Fruit fly (Drosophila melanogaster) whole organism, wandering third instar larva: Measurements from ENCODE around the gene CG33116.

Source experiments
- Abd-B ChIP-seq: fragments of >200 bp; optimal IDR thresholded peaks from 2 replicates; lab custom pipeline; 2017; ENCODE audit warnings: missing biosample characterization, missing genetic modification characterization
- CG32264 ChIP-seq: fragments of 200-800 bp; sonication (Bioruptor generic); optimal IDR thresholded peaks from 2 replicates; lab custom pipeline; 2016; ENCODE audit warnings: missing biosample characterization, missing genetic modification characterization
- CG9705 ChIP-seq: fragments of 200-800 bp; sonication (Bioruptor generic); optimal IDR thresholded peaks from 2 replicates; lab custom pipeline; 2018; ENCODE audit warnings: missing biosample characterization, mild to moderate bottlenecking, missing genetic modification characterization
- Dfd ChIP-seq: fragments of >200 bp; optimal IDR thresholded peaks from 2 replicates; lab custom pipeline; 2017; ENCODE audit warnings: missing biosample characterization, missing genetic modification characterization
- Dif ChIP-seq: fragments of 200-275, 200-300 bp; sonication (Bioruptor generic); optimal IDR thresholded peaks from 2 replicates; lab custom pipeline; 2018; ENCODE audit warnings: missing biosample characterization, missing genetic modification characterization; ENCODE audit not compliant: partially characterized antibody
- HLH106 ChIP-seq: fragments of 200-800 bp; optimal IDR thresholded peaks from 3 replicates; lab custom pipeline; 2019; ENCODE audit warnings: missing biosample characterization, mild to moderate bottlenecking, missing genetic modification characterization, moderate library complexity
- Hnf4 ChIP-seq: fragments of 200-800 bp; sonication (Bioruptor generic); optimal IDR thresholded peaks from 2 replicates; lab custom pipeline; 2016; ENCODE audit warnings: missing biosample characterization, mild to moderate bottlenecking, missing genetic modification characterization
- Hr78 ChIP-seq: fragments of >200 bp; optimal IDR thresholded peaks from 2 replicates; lab custom pipeline; 2017; ENCODE audit warnings: missing biosample characterization, missing genetic modification characterization
- Hr83 ChIP-seq: fragments of 200-300 bp; sonication (Bioruptor generic); optimal IDR thresholded peaks from 2 replicates; lab custom pipeline; 2016; ENCODE audit warnings: missing biosample characterization, mild to moderate bottlenecking, missing genetic modification characterization, moderate library complexity; ENCODE audit not compliant: poor library complexity, severe bottlenecking
- Jra ChIP-seq: sonication (Bioruptor generic); optimal IDR thresholded peaks from 2 replicates; lab custom pipeline; 2016; ENCODE audit warnings: missing biosample characterization, missing genetic modification characterization
- Mio ChIP-seq: sonication (Bioruptor generic); optimal IDR thresholded peaks from 2 replicates; lab custom pipeline; 2016; ENCODE audit warnings: missing biosample characterization, missing genetic modification characterization
- Myc ChIP-seq: fragments of >200 bp; optimal IDR thresholded peaks from 2 replicates; lab custom pipeline; 2017
- N ChIP-seq: fragments of >200 bp; optimal IDR thresholded peaks from 2 replicates; lab custom pipeline; 2018; ENCODE audit warnings: missing biosample characterization, missing external identifiers, missing genetic modification characterization
- OdsH ChIP-seq: fragments of 200-800 bp; sonication (Bioruptor generic); optimal IDR thresholded peaks from 2 replicates; lab custom pipeline; 2016; ENCODE audit warnings: missing biosample characterization, mild to moderate bottlenecking, missing genetic modification characterization
- Rel ChIP-seq, 2 experiments: fragments of 200-800 bp; sonication (Bioruptor generic) in 1 of 2; optimal IDR thresholded peaks; 2 replicates in 1 of 2; 3 replicates in 1 of 2; lab custom pipeline; 2016 to 2019; ENCODE audit warnings: mild to moderate bottlenecking in 2 of 2, missing biosample characterization in 2 of 2, missing genetic modification characterization in 2 of 2, moderate library complexity in 1 of 2
- Sp1 ChIP-seq: fragments of 200-800 bp; sonication (Bioruptor generic); optimal IDR thresholded peaks from 3 replicates; lab custom pipeline; 2019; ENCODE audit warnings: missing biosample characterization, mild to moderate bottlenecking, missing genetic modification characterization, moderate library complexity
- Vsx2 ChIP-seq: fragments of 200-300, 225-300 bp; sonication (Bioruptor generic); optimal IDR thresholded peaks from 2 replicates; lab custom pipeline; 2018; ENCODE audit warnings: missing biosample characterization, missing genetic modification characterization; ENCODE audit not compliant: partially characterized antibody
- br ChIP-seq: fragments of 200-800 bp; sonication (Bioruptor generic); optimal IDR thresholded peaks from 2 replicates; lab custom pipeline; 2016; ENCODE audit warnings: missing biosample characterization, missing genetic modification characterization
- brk ChIP-seq: fragments of 200-800 bp; sonication (Bioruptor generic); optimal IDR thresholded peaks from 2 replicates; lab custom pipeline; 2016; ENCODE audit warnings: missing biosample characterization, mild to moderate bottlenecking, missing genetic modification characterization
- dl ChIP-seq, 2 experiments: fragments of 175-275, 200-275 bp in 1 of 2; fragments of 200-275 bp in 1 of 2; sonication (Bioruptor generic); optimal IDR thresholded peaks; lab custom pipeline; 2018; ENCODE audit warnings: mild to moderate bottlenecking in 2 of 2, missing biosample characterization in 2 of 2, missing genetic modification characterization in 2 of 2, moderate library complexity in 2 of 2; ENCODE audit not compliant: partially characterized antibody in 2 of 2, insufficient read depth in 1 of 2
- dmrt93B ChIP-seq: fragments of 200-800 bp; sonication (Bioruptor generic); optimal IDR thresholded peaks from 2 replicates; lab custom pipeline; 2018; ENCODE audit warnings: missing biosample characterization, mild to moderate bottlenecking, missing genetic modification characterization
- dsf ChIP-seq: sonication (Bioruptor generic); optimal IDR thresholded peaks from 2 replicates; lab custom pipeline; 2016; ENCODE audit warnings: missing biosample characterization, missing genetic modification characterization, borderline replicate concordance
- ey ChIP-seq: fragments of 200-800 bp; sonication (Bioruptor generic); optimal IDR thresholded peaks from 2 replicates; lab custom pipeline; 2016; ENCODE audit warnings: missing biosample characterization, missing genetic modification characterization
- foxo ChIP-seq, 2 experiments: fragments of 200-800 bp; sonication (Bioruptor generic); optimal IDR thresholded peaks; 2 replicates in 1 of 2; 3 replicates in 1 of 2; lab custom pipeline; 2016 to 2017; ENCODE audit warnings: missing biosample characterization in 2 of 2, missing genetic modification characterization in 2 of 2
- fru ChIP-seq: fragments of 200-800 bp; sonication (Bioruptor generic); optimal IDR thresholded peaks from 3 replicates; lab custom pipeline; 2016; ENCODE audit warnings: missing biosample characterization, mild to moderate bottlenecking, missing genetic modification characterization
- h ChIP-seq: fragments of 200-800 bp; sonication (Bioruptor generic); optimal IDR thresholded peaks from 3 replicates; lab custom pipeline; 2016; ENCODE audit warnings: missing biosample characterization, mild to moderate bottlenecking, missing genetic modification characterization
- jim ChIP-seq: fragments of 175-275, 200-325 bp; sonication (Bioruptor generic); optimal IDR thresholded peaks from 2 replicates; lab custom pipeline; 2016; ENCODE audit warnings: missing biosample characterization, mild to moderate bottlenecking, missing genetic modification characterization
- lola ChIP-seq: fragments of >200 bp; optimal IDR thresholded peaks from 2 replicates; lab custom pipeline; 2017; ENCODE audit warnings: missing biosample characterization, missing genetic modification characterization
- pan ChIP-seq: fragments of >200 bp; optimal IDR thresholded peaks from 2 replicates; lab custom pipeline; 2017
- psq ChIP-seq: fragments of 200-800 bp; sonication (Bioruptor generic); optimal IDR thresholded peaks from 3 replicates; lab custom pipeline; 2017; ENCODE audit warnings: missing biosample characterization, mild to moderate bottlenecking, missing genetic modification characterization, moderate library complexity
- rgr ChIP-seq: fragments of 200-800 bp; sonication (Bioruptor generic); optimal IDR thresholded peaks from 3 replicates; lab custom pipeline; 2016; ENCODE audit warnings: missing biosample characterization, mild to moderate bottlenecking, missing genetic modification characterization
- sage ChIP-seq: fragments of 200-800 bp; sonication (Bioruptor generic); optimal IDR thresholded peaks from 2 replicates; lab custom pipeline; 2016; ENCODE audit warnings: missing biosample characterization, mild to moderate bottlenecking, missing genetic modification characterization
- sv ChIP-seq: fragments of 200-800 bp; sonication (Bioruptor generic); optimal IDR thresholded peaks from 3 replicates; lab custom pipeline; 2016; ENCODE audit warnings: missing biosample characterization, missing genetic modification characterization
- tai ChIP-seq: sonication (Bioruptor generic); optimal IDR thresholded peaks from 2 replicates; lab custom pipeline; 2016; ENCODE audit warnings: missing biosample characterization, missing genetic modification characterization
- usp ChIP-seq: fragments of >200 bp; optimal IDR thresholded peaks from 2 replicates; lab custom pipeline; 2017; ENCODE audit warnings: missing biosample characterization, missing genetic modification characterization
- woc ChIP-seq: sonication (Bioruptor generic); optimal IDR thresholded peaks from 2 replicates; lab custom pipeline; 2016; ENCODE audit warnings: missing biosample characterization, mild to moderate bottlenecking, missing genetic modification characterization

Gene CG33116

DNA sequence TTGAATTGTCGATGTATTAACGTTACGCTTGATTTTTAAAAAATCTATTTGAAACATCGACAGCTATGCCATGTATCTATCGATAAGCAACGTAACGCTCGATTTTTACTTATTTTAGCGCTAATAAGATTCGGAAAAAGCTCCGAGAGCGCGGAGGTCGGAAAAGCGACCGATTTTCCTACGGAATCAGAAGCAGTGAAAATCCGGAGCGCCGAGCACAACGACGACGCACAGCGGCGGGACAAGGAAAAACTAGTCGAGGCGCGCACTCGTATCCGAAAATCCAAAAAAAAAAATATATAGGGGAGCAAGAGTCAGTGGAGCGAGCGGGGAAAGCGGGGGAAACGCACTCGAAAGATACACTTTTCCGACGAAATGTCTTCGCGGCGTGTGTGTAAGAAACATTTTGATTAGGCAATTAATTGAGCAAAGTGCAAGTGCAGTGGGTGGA lies 14.6 kb upstream of the CG33116 start, which contains the start of gene CG10132:
Gene CG10132, plus strand, starts transcription at position 189 of the 451 bp plus-strand sequence.
- TF ChIP-seq tai (GFP tag; lab: Kevin White, UChicago): no peak
- TF ChIP-seq Rel (GFP tag; optimal IDR thresholded peaks at IDR 0.05; lab: Kevin White, UChicago): no peak
- TF ChIP-seq Rel (tag; optimal IDR thresholded peaks at IDR 0.05; lab: Kevin White, UChicago): no peak
- no peak for TF ChIP-seq psq (GFP tag; lab: Kevin White, UChicago)
- no peak for TF ChIP-seq h (GFP tag; lab: Kevin White, UChicago)
- TF ChIP-seq dsf (GFP tag; lab: Kevin White, UChicago): no peak
- no peak for TF ChIP-seq fru
- TF ChIP-seq Dfd (GFP tag; lab: Kevin White, UChicago): no peak
- TF ChIP-seq sage (GFP tag; lab: Kevin White, UChicago): no peak
- no peak for TF ChIP-seq dl (GFP tag; optimal IDR thresholded peaks at IDR 0.05; lab: Kevin White, UChicago; ENCODE audit: insufficient read depth in 1 of 2, partially characterized antibody in 2 of 2)
- no peak for TF ChIP-seq Sp1 (GFP tag; lab: Kevin White, UChicago)
- TF ChIP-seq lola (GFP tag; lab: Kevin White, UChicago): no peak
- TF ChIP-seq brk (GFP tag; lab: Kevin White, UChicago): no peak
- no peak for TF ChIP-seq jim (GFP tag; lab: Kevin White, UChicago)
- TF ChIP-seq Dif: no peak
- no peak for TF ChIP-seq usp
- TF ChIP-seq Jra: no peak

DNA sequence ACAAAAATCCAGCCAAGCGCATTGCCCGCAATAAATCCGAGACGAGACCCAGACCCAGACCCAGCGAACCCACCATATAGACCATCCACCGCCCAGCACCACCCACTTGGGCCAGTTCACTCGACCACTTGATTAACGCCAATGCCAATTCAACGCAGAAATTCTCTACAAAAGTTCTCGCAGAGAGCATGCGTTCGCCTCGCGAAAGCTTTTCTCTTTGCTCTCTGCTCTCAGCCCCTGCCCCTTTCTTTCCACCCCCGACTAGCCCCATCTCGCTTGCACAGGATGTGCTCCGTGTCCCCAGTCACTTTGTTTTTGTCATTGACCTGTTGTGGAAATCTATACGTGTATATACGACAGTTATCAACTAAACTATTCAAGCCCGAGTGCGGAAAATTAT lies 13.7 kb upstream of the CG33116 start:
- no peak for TF ChIP-seq HLH106 (tag; lab: Kevin White, UChicago)
- no peak for TF ChIP-seq Hr78 (GFP tag; lab: Kevin White, UChicago)
- TF ChIP-seq, all 38 proteins: peak for 0

DNA sequence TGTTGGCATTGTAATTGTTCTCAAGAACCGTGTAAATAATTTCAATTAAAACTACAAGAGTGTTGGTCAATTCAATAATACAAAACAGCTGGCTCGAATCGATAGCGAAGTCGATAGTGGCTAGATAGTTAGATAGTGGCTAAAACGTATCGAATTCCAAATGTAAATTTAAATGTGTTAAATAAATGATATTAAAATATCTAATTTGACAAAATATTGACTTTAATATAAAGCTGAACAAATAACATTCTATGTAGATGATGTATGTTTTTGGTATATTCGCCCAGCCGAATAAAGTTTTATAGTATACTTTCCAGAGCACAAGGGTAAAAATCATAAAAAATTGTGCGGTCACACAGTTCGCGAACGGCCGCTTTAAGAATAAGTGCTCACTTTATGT lies 7.0 kb upstream of the CG33116 start, which contains the start of the genes Dpm1 and CG10137:
Gene Dpm1, minus strand, starts transcription at position 53 of the 400 bp plus-strand sequence.
Gene CG10137, plus strand, starts transcription at position 371 of the 400 bp plus-strand sequence.
- TF ChIP-seq usp (no peak), sv (GFP tag; lab: Kevin White, UChicago) (no peak), Mio (GFP tag; lab: Kevin White, UChicago) (no peak), psq (GFP tag; lab: Kevin White, UChicago) (no peak), Jra (no peak), Sp1 (GFP tag; lab: Kevin White, UChicago) (no peak), dmrt93B (GFP tag; lab: Kevin White, UChicago) (no peak), sage (GFP tag; lab: Kevin White, UChicago) (peak; percentile 30), br (no peak), Myc (lab: Kevin White, UChicago) (peak; percentile 51), foxo (GFP tag; optimal IDR thresholded peaks at IDR 0.05; lab: Kevin White, UChicago) (no peak), rgr (peak; percentile 19), Vsx2 (GFP tag; lab: Kevin White, UChicago) (no peak), h (GFP tag; lab: Kevin White, UChicago) (peak; percentile 25)

DNA sequence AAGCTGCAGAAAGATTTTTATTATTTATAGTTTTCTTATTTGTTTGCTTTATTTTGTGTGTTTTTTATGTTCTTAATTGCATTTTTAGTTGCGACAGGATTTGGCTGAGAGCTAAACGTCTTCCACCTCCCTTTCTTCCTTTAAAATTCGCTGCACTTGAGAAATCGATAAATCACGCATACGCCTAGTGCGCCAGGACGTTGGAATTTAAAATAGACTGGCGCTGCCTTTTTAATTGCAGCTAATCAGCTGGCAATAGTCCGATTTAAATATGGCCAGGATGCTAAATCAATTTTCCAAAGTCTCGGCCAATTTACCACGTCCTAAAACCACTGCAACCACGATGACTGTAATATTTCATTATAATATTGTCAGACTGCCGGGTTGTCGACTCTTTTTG lies 6.4 kb upstream of the CG33116 start:
- TF ChIP-seq Sp1 (GFP tag; lab: Kevin White, UChicago) (no peak), Rel (GFP tag; optimal IDR thresholded peaks at IDR 0.05; lab: Kevin White, UChicago) (no peak), Rel (tag; optimal IDR thresholded peaks at IDR 0.05; lab: Kevin White, UChicago) (no peak), Abd-B (GFP tag; lab: Kevin White, UChicago) (no peak), woc (GFP tag; lab: Kevin White, UChicago) (no peak), OdsH (GFP tag; lab: Kevin White, UChicago) (no peak), CG9705 (GFP tag; lab: Kevin White, UChicago) (no peak), br (no peak)

DNA sequence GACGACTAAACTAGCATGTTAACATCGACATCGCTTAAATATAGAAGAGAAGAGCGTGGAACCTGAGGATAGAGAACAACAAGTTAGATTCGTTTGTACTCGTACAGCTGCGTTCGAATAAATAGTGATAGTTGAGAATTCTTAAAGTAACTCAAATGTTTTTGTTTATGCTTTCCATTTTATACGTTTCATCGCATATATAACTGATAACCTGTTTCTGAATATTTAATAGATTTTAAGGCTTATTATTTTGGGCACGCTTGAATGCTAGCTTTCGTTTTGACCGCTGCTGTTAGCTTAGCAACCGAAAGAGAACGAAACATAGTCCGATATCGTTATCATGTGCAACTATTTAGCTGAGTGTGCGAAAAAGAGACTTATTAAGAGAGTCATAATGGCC lies 5.0 kb upstream of the CG33116 start:
- TF ChIP-seq Hr83 (GFP tag; lab: Kevin White, UChicago) (peak; percentile 21), br (peak; percentile 93), ey (peak; percentile 96), Myc (lab: Kevin White, UChicago) (no peak), psq (GFP tag; lab: Kevin White, UChicago) (peak; percentile 90), dl (GFP tag; optimal IDR thresholded peaks at IDR 0.05; lab: Kevin White, UChicago; ENCODE audit: insufficient read depth in 1 of 2, partially characterized antibody in 2 of 2) (no peak), brk (GFP tag; lab: Kevin White, UChicago) (no peak), CG32264 (GFP tag; lab: Kevin White, UChicago) (peak; percentile 53), Dif (no peak), Sp1 (GFP tag; lab: Kevin White, UChicago) (peak; percentile 96), HLH106 (tag; lab: Kevin White, UChicago) (peak; percentile 76), rgr (peak; percentile 94), Jra (no peak), sage (GFP tag; lab: Kevin White, UChicago) (no peak), Mio (GFP tag; lab: Kevin White, UChicago) (peak; percentile 46), Vsx2 (GFP tag; lab: Kevin White, UChicago) (no peak), jim (GFP tag; lab: Kevin White, UChicago) (no peak), N (GFP tag; lab: Kevin White, UChicago) (no peak), dmrt93B (GFP tag; lab: Kevin White, UChicago) (peak; percentile 30), fru (peak; percentile 98), Hr78 (GFP tag; lab: Kevin White, UChicago) (no peak), pan (no peak), sv (GFP tag; lab: Kevin White, UChicago) (peak; percentile 95), lola (GFP tag; lab: Kevin White, UChicago) (no peak), woc (GFP tag; lab: Kevin White, UChicago) (peak; percentile 45), OdsH (GFP tag; lab: Kevin White, UChicago) (peak; percentile 94), foxo (GFP tag; optimal IDR thresholded peaks at IDR 0.05; lab: Kevin White, UChicago) (peak; percentile 77 to 98), Hnf4 (GFP tag; lab: Kevin White, UChicago) (no peak), tai (GFP tag; lab: Kevin White, UChicago) (no peak), CG9705 (GFP tag; lab: Kevin White, UChicago) (no peak)
